Fruit fly (Drosophila melanogaster): ENCODE results near the gene corn.

dm6 chr3L:7113010-7113409 is 43.9 kb downstream of the corn start:
- TF ChIP-seq h (optimal IDR thresholded peaks at IDR 0.05) (no peak), ttk (optimal IDR thresholded peaks at IDR 0.05) (no peak), insv (optimal IDR thresholded peaks at IDR 0.05) (no peak), psq (optimal IDR thresholded peaks at IDR 0.05) (no peak), Sin3A (optimal IDR thresholded peaks at IDR 0.05) (no peak)
